Fruit fly (Drosophila melanogaster) whole organism, embryonic: ENCODE data around the gene UGP.
A peak's percentile ranks its signal among the peaks of the same experiment; 100 is the strongest.

Experiments
- Atf6 ChIP-seq: fragments of 200-800 bp; sonication (Bioruptor generic); IDR thresholded peaks from 2 replicates; pipeline ENCODE4 v1.3.6; 2022; ENCODE audit warnings: missing biosample characterization, missing genetic modification characterization
- Bgb ChIP-seq: fragments of 200-800 bp; sonication (Bioruptor generic); IDR thresholded peaks from 2 replicates; pipeline ENCODE4 v1.3.6; 2022; ENCODE audit warnings: missing biosample characterization, missing genetic modification characterization; ENCODE audit not compliant: partially characterized antibody
- CG12769 ChIP-seq: fragments of 200-800 bp; sonication (Bioruptor generic); optimal IDR thresholded peaks from 2 replicates; lab custom pipeline; 2019; ENCODE audit warnings: missing biosample characterization, mild to moderate bottlenecking, missing genetic modification characterization, moderate library complexity
- CG13894 ChIP-seq: fragments of 200-800 bp; sonication (Bioruptor generic); optimal IDR thresholded peaks from 3 replicates; lab custom pipeline; 2018; ENCODE audit warnings: missing biosample characterization, mild to moderate bottlenecking, missing genetic modification characterization, moderate library complexity
- CG17328 ChIP-seq: fragments of 200-800 bp; sonication (Bioruptor generic); IDR thresholded peaks from 2 replicates; pipeline ENCODE4 v1.3.6; 2022; ENCODE audit warnings: missing biosample characterization, missing genetic modification characterization
- CG2116 ChIP-seq: fragments of 200-800 bp; sonication (Bioruptor generic); optimal IDR thresholded peaks from 3 replicates; lab custom pipeline; 2018; ENCODE audit warnings: missing biosample characterization, mild to moderate bottlenecking, missing genetic modification characterization
- CG2875 ChIP-seq: fragments of 200-800 bp; sonication (Bioruptor generic); optimal IDR thresholded peaks from 2 replicates; lab custom pipeline; 2017; ENCODE audit warnings: missing biosample characterization, mild to moderate bottlenecking, missing genetic modification characterization, missing genetic modification reagents
- CG30403 ChIP-seq: fragments of 200-800 bp; sonication (Bioruptor generic); optimal IDR thresholded peaks from 3 replicates; lab custom pipeline; 2016; ENCODE audit warnings: missing biosample characterization, missing genetic modification characterization
- CG33213 ChIP-seq: fragments of 200-800 bp; sonication (Bioruptor generic); optimal IDR thresholded peaks from 3 replicates; lab custom pipeline; 2016; ENCODE audit warnings: missing biosample characterization, missing genetic modification characterization
- CG3838 ChIP-seq: fragments of 200-800 bp; sonication (Bioruptor generic); optimal IDR thresholded peaks from 3 replicates; lab custom pipeline; 2016; ENCODE audit warnings: missing biosample characterization, missing genetic modification characterization
- CG4617 ChIP-seq: fragments of 200-800 bp; sonication (Bioruptor generic); optimal IDR thresholded peaks from 3 replicates; lab custom pipeline; 2016; ENCODE audit warnings: missing biosample characterization, missing genetic modification characterization, borderline replicate concordance
- CG6791 ChIP-seq: fragments of 200-800 bp; sonication (Bioruptor generic); IDR thresholded peaks from 3 replicates; pipeline ENCODE4 v1.3.6; 2022; ENCODE audit warnings: missing biosample characterization, missing genetic modification characterization; ENCODE audit not compliant: partially characterized antibody
- CG8388 ChIP-seq: fragments of 200-800 bp; sonication (Bioruptor generic); optimal IDR thresholded peaks from 2 replicates; lab custom pipeline; 2019; ENCODE audit warnings: missing biosample characterization, mild to moderate bottlenecking, missing genetic modification characterization, moderate library complexity
- CG8478 ChIP-seq: fragments of >200 bp; optimal IDR thresholded peaks from 2 replicates; lab custom pipeline; 2018
- CoRest ChIP-seq: fragments of 200-800 bp; sonication (Bioruptor generic); optimal IDR thresholded peaks from 3 replicates; lab custom pipeline; 2018; ENCODE audit warnings: missing biosample characterization, mild to moderate bottlenecking, missing genetic modification characterization, moderate library complexity
- Dbx ChIP-seq: fragments of 200-800 bp; sonication (Bioruptor generic); IDR thresholded peaks from 3 replicates; pipeline ENCODE4 v1.3.6; 2022; ENCODE audit warnings: missing biosample characterization, missing genetic modification characterization
- Elba2 ChIP-seq: fragments of 200-800 bp; sonication (Bioruptor generic); optimal IDR thresholded peaks from 3 replicates; lab custom pipeline; 2016; ENCODE audit warnings: missing biosample characterization, missing genetic modification characterization
- Ets97D ChIP-seq: fragments of 200-800 bp; sonication (Bioruptor generic); optimal IDR thresholded peaks from 3 replicates; lab custom pipeline; 2016; ENCODE audit warnings: missing biosample characterization, missing genetic modification characterization
- MBD-R2 ChIP-seq: fragments of 200-800 bp; sonication (Bioruptor generic); IDR thresholded peaks from 2 replicates; pipeline ENCODE4 v1.3.6; 2022; ENCODE audit warnings: missing biosample characterization, missing genetic modification characterization
- Med ChIP-seq: fragments of 200-800 bp; sonication (Bioruptor generic); peaks from one replicate; lab custom pipeline; 2016; ENCODE audit warnings: missing biosample characterization, missing genetic modification characterization, mild to moderate bottlenecking, inconsistent platforms, moderate library complexity
- NfI ChIP-seq: fragments of 200-800 bp; sonication (Bioruptor generic); optimal IDR thresholded peaks from 3 replicates; lab custom pipeline; 2018; ENCODE audit warnings: missing biosample characterization, mild to moderate bottlenecking, missing genetic modification characterization, moderate library complexity
- Ptx1 ChIP-seq: fragments of 200-800 bp; sonication (Bioruptor generic); IDR thresholded peaks from 2 replicates; pipeline ENCODE4 v1.3.6; 2022; ENCODE audit warnings: missing biosample characterization, missing genetic modification characterization
- Stat92E ChIP-seq, 3 experiments: fragments of >200 bp in 2 of 3; fragments of 200-800 bp in 1 of 3; sonication (Bioruptor generic) in 1 of 3; optimal IDR thresholded peaks; 2 replicates each; lab custom pipeline; 2017 to 2019; ENCODE audit warnings: missing biosample characterization in 3 of 3, missing genetic modification characterization in 3 of 3, mild to moderate bottlenecking in 1 of 3, moderate library complexity in 1 of 3
- Xbp1 ChIP-seq: fragments of 200-800 bp; sonication (Bioruptor generic); optimal IDR thresholded peaks from 3 replicates; lab custom pipeline; 2016; ENCODE audit warnings: missing biosample characterization, mild to moderate bottlenecking, missing genetic modification characterization
- bcd ChIP-seq: fragments of 200-800 bp; sonication (Bioruptor generic); optimal IDR thresholded peaks from 2 replicates; lab custom pipeline; 2017; ENCODE audit warnings: missing biosample characterization, mild to moderate bottlenecking, missing genetic modification characterization
- bigmax ChIP-seq: fragments of 200-800 bp; sonication (Bioruptor generic); optimal IDR thresholded peaks from 2 replicates; lab custom pipeline; 2018; ENCODE audit warnings: missing biosample characterization, mild to moderate bottlenecking, missing genetic modification characterization
- chinmo ChIP-seq: fragments of 200-800 bp; sonication (Bioruptor generic); IDR thresholded peaks from 4 replicates; pipeline ENCODE4 v1.3.6; 2022; ENCODE audit warnings: missing biosample characterization, missing genetic modification characterization; ENCODE audit not compliant: partially characterized antibody
- crp ChIP-seq, 2 experiments: fragments of 200-800 bp; sonication (Bioruptor generic); optimal IDR thresholded peaks; 2 replicates in 1 of 2; 3 replicates in 1 of 2; lab custom pipeline; 2017; ENCODE audit warnings: missing biosample characterization in 2 of 2, missing genetic modification characterization in 2 of 2, mild to moderate bottlenecking in 1 of 2, moderate library complexity in 1 of 2
- dmrt11E ChIP-seq: fragments of 200-800 bp; sonication (Bioruptor generic); optimal IDR thresholded peaks from 3 replicates; lab custom pipeline; 2018; ENCODE audit warnings: missing biosample characterization, mild to moderate bottlenecking, missing genetic modification characterization, moderate library complexity
- dysf ChIP-seq: fragments of 200-800 bp; sonication (Bioruptor generic); IDR thresholded peaks from 3 replicates; pipeline ENCODE4 v1.3.6; 2022; ENCODE audit warnings: missing biosample characterization, missing genetic modification characterization
- hbn ChIP-seq: fragments of 200-800 bp; sonication (Bioruptor generic); IDR thresholded peaks from 2 replicates; pipeline ENCODE4 v1.3.6; 2022; ENCODE audit warnings: missing biosample characterization, missing genetic modification characterization; ENCODE audit not compliant: partially characterized antibody
- kah ChIP-seq: fragments of 200-800 bp; sonication (Bioruptor generic); optimal IDR thresholded peaks from 2 replicates; lab custom pipeline; 2018; ENCODE audit warnings: missing biosample characterization, mild to moderate bottlenecking, missing genetic modification characterization
- ken ChIP-seq: fragments of 200-800 bp; sonication (Bioruptor generic); IDR thresholded peaks from 3 replicates; pipeline ENCODE4 v1.3.6; 2022; ENCODE audit warnings: missing biosample characterization, missing genetic modification characterization
- lilli ChIP-seq: fragments of 200-800 bp; sonication (Bioruptor generic); optimal IDR thresholded peaks from 3 replicates; lab custom pipeline; 2016; ENCODE audit warnings: missing biosample characterization, missing genetic modification characterization
- maf-S ChIP-seq: fragments of 200-800 bp; sonication (Bioruptor generic); optimal IDR thresholded peaks from 2 replicates; lab custom pipeline; 2016; ENCODE audit warnings: missing biosample characterization, missing genetic modification characterization
- pb ChIP-seq: fragments of 200-800 bp; sonication (Bioruptor generic); optimal IDR thresholded peaks from 3 replicates; lab custom pipeline; 2016; ENCODE audit warnings: missing biosample characterization, missing genetic modification characterization
- phol ChIP-seq: fragments of 200-800 bp; sonication (Bioruptor generic); optimal IDR thresholded peaks from 3 replicates; lab custom pipeline; 2018; ENCODE audit warnings: missing biosample characterization, mild to moderate bottlenecking, missing genetic modification characterization, moderate library complexity
- pzg ChIP-seq: fragments of 200-800 bp; sonication (Bioruptor generic); optimal IDR thresholded peaks from 3 replicates; lab custom pipeline; 2018; ENCODE audit warnings: missing biosample characterization, mild to moderate bottlenecking, missing genetic modification characterization, moderate library complexity
- salm ChIP-seq: fragments of 200-800 bp; sonication (Bioruptor generic); optimal IDR thresholded peaks from 2 replicates; lab custom pipeline; 2018; ENCODE audit warnings: missing biosample characterization, mild to moderate bottlenecking, missing genetic modification characterization
- schlank ChIP-seq: fragments of 200-800 bp; sonication (Bioruptor generic); optimal IDR thresholded peaks from 2 replicates; lab custom pipeline; 2018; ENCODE audit warnings: missing biosample characterization, mild to moderate bottlenecking, missing genetic modification characterization
- slbo ChIP-seq: fragments of 200-800 bp; sonication (Bioruptor generic); IDR thresholded peaks from 2 replicates; pipeline ENCODE4 v1.3.6; 2022; ENCODE audit warnings: missing biosample characterization, missing genetic modification characterization
- stwl ChIP-seq: fragments of 200-800 bp; sonication (Bioruptor generic); optimal IDR thresholded peaks from 3 replicates; lab custom pipeline; 2018; ENCODE audit warnings: missing biosample characterization, mild to moderate bottlenecking, missing genetic modification characterization, moderate library complexity
- tll ChIP-seq, 2 experiments: fragments of 200-800 bp in 1 of 2; fragments of >200 bp in 1 of 2; sonication (Bioruptor generic) in 1 of 2; optimal IDR thresholded peaks; 2 replicates each; lab custom pipeline; 2017 to 2019; ENCODE audit warnings: missing biosample characterization in 2 of 2, missing genetic modification characterization in 2 of 2, mild to moderate bottlenecking in 1 of 2, moderate library complexity in 1 of 2
- ttk ChIP-seq: fragments of 200-800 bp; sonication (Bioruptor generic); IDR thresholded peaks from 2 replicates; pipeline ENCODE4 v2.1.2; 2022; ENCODE audit warnings: missing biosample characterization, missing genetic modification characterization
- zen ChIP-seq: fragments of 200-800 bp; sonication (Bioruptor generic); optimal IDR thresholded peaks from 3 replicates; lab custom pipeline; 2018; ENCODE audit warnings: missing biosample characterization, mild to moderate bottlenecking, missing genetic modification characterization, moderate library complexity

UGP gene

DNA sequence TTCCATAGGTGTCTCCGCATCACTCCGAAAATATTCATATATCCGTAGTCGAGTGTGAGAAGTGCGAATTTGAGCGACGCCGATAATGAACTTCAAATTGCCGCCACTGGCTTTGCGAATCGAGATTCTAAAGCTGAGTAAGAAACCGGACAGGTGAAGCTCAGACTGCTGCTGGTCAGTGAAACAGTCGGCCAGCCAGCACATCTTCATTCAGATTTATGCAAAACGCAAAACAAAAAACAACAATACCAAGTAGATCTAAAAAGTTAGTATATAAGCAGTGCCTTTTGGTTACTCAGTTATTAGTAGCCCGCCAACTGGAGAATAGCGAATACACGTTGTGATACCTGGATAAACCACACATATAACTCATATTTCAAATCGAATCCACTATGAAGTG lies 45.8 kb upstream of the UGP start, which contains the start of gene Cpr67B:
Gene Cpr67B (plus strand): TSS at position 301 of the 400 bp plus-strand sequence.
- TF ChIP-seq CG13894 (tag; lab: Kevin White, UChicago) = peak; percentile 43
- no peak for TF ChIP-seq crp (GFP tag; optimal IDR thresholded peaks at IDR 0.05; lab: Kevin White, UChicago)
- TF ChIP-seq chinmo (GFP tag; lab: Robert Waterston, UW) = 0 out of 4 replicates have a peak, but pooled peaks have one; percentile 15
- TF ChIP-seq, all 482 proteins: peak for 2

DNA sequence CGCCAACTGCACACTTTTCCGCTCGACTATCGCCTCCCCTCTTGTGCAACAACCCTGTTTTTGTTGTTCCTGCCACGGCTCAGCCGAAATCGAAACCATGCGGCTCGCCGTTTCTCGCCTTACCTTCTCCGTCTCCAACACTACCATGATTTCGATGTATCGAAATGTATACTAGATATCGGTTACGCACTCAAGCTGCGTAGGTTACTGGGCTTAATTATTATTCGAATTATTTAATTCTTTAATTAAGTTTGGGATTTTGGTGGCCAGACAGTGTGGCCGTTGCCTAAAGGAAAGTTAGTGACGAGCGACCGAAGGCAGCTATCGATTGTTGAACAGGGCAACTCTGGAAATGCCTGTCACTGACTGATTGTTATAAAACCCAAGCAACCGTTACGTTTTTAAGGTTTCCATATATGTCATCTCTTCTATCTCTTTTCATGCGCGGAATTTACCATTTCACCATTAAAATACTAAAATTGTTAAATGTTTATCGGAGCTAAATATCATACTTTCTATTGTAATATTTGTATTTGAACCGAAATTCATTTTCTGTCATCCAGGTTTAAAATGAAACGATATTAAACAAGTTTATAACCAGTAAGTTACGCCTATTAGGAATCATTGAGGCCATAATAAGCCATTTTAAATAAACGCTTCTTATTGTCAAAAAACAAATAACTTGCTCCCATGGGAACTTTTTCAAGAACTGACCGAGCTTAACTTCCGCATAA lies 43.6 kb upstream of the UGP start, which contains the start of gene eIF4E1:
Gene eIF4E1 (minus strand): TSS at position 304 of the 734 bp plus-strand sequence.
- TF ChIP-seq tll (GFP tag; optimal IDR thresholded peaks at IDR 0.05; lab: Kevin White, UChicago) (peak; percentile 20 to 54), ttk (GFP tag; lab: Robert Waterston, UW) (no peak), Ets97D (peak; percentile 96), Med (GFP tag; lab: Kevin White, UChicago) (peak; percentile 74), CoRest (tag; lab: Kevin White, UChicago) (peak; percentile 61), NfI (peak; percentile 27), Dbx (0 out of 3 replicates have a peak, but pooled peaks have one; percentile 21), dmrt11E (tag; lab: Kevin White, UChicago) (no peak), bigmax (peak; percentile 14), Stat92E (GFP tag; optimal IDR thresholded peaks at IDR 0.05; lab: Kevin White, UChicago) (peak in 1 of 3 experiments; percentile 58), ken (GFP tag; lab: Robert Waterston, UW) (peak; percentile 27; the same call in 2 of the 3 replicates), maf-S (GFP tag; lab: Kevin White, UChicago) (peak; percentile 2), zen (peak; percentile 30), CG4617 (GFP tag; lab: Kevin White, UChicago) (peak; percentile 88), CG30403 (peak; percentile 7), CG6791 (peak; percentile 73), CG2875 (no peak), slbo (GFP tag; lab: Robert Waterston, UW) (peak; percentile 65; the same call in 1 of the 2 replicates), kah (GFP tag; lab: Kevin White, UChicago) (no peak), CG2116 (GFP tag; lab: Kevin White, UChicago) (peak; percentile 98), lilli (GFP tag; lab: Kevin White, UChicago) (peak; percentile 2), CG3838 (GFP tag; lab: Kevin White, UChicago) (no peak), Atf6 (GFP tag; lab: Robert Waterston, UW) (no peak), phol (tag; lab: Kevin White, UChicago) (peak; percentile 62), CG12769 (tag; lab: Kevin White, UChicago) (peak; percentile 18), Bgb (GFP tag; lab: Robert Waterston, UW) (peak; percentile 86), pb (peak; percentile 7), Ptx1 (GFP tag; lab: Robert Waterston, UW) (no peak), CG33213 (GFP tag; lab: Kevin White, UChicago) (peak; percentile 75), pzg (GFP tag; lab: Kevin White, UChicago) (peak; percentile 94), CG17328 (no peak), dysf (GFP tag; lab: Robert Waterston, UW) (no peak), crp (GFP tag; optimal IDR thresholded peaks at IDR 0.05; lab: Kevin White, UChicago) (peak in 1 of 2 experiments; percentile 5), CG8478 (lab: Kevin White, UChicago) (peak; percentile 86), hbn (peak; percentile 57), salm (tag; lab: Kevin White, UChicago) (no peak), CG8388 (GFP tag; lab: Kevin White, UChicago) (no peak), Elba2 (GFP tag; lab: Kevin White, UChicago) (peak; percentile 75), schlank (tag; lab: Kevin White, UChicago) (no peak), stwl (tag; lab: Kevin White, UChicago) (peak; percentile 93), MBD-R2 (GFP tag; lab: Robert Waterston, UW) (peak; percentile 78), bcd (GFP tag; lab: Kevin White, UChicago) (peak; percentile 8), Xbp1 (GFP tag; lab: Kevin White, UChicago) (peak; percentile 46)
